Worm (Caenorhabditis elegans): ENCODE measurements around the gene F54C8.7.

DNA sequence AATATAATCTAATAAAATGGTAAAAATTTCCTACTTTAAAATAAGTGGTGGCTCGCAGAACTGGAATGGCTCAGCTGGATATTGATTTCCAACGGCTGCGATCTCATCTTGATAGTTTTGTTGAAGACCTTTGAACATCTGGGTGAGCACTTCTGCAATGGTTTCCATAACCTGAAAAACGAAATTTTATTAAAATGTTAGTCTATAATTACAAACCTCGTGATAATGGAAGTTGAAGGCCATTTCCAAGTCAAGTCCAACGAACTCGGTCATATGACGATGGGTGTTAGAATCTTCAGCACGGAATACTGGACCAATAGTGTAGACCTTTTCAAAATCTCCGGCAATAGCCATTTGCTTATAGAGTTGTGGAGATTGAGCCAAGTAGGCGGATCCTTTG, 35.9 kb upstream of the F54C8.7 start:
- TF ChIP-seq ttx-3 (tag; optimal IDR thresholded peaks at IDR 0.05), result no peak
- no peak for TF ChIP-seq ama-1 (optimal IDR thresholded peaks at IDR 0.05)
